Fruit fly (Drosophila melanogaster): ENCODE results near the gene puf.

The puf gene

DNA sequence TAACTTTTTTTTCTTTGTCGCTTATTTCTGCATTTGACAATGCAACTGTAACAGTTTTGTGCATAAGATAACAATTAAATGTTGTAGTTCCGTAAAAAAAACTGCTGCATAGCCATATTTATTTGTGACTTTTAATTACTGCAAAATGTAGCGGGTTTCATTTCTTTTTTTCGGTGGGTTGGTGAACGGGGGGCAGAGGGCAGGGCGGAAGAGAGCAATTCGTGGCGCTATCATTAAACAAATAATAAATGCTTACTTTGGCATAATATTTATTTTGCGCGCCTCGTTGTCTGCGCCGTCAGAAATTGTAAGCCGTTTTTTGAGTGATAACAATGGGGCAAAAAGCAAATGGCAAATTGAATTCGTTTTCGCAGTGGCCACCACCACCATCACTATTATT, 48.8 kb downstream of the puf start:
- no peak for TF ChIP-seq psq (optimal IDR thresholded peaks at IDR 0.05)
- no peak for TF ChIP-seq ttk (optimal IDR thresholded peaks at IDR 0.05)
- TF ChIP-seq insv (optimal IDR thresholded peaks at IDR 0.05): no peak
- TF ChIP-seq Sin3A (optimal IDR thresholded peaks at IDR 0.05): no peak
- no peak for TF ChIP-seq Myc (optimal IDR thresholded peaks at IDR 0.05)
- no peak for TF ChIP-seq h (optimal IDR thresholded peaks at IDR 0.05)

DNA sequence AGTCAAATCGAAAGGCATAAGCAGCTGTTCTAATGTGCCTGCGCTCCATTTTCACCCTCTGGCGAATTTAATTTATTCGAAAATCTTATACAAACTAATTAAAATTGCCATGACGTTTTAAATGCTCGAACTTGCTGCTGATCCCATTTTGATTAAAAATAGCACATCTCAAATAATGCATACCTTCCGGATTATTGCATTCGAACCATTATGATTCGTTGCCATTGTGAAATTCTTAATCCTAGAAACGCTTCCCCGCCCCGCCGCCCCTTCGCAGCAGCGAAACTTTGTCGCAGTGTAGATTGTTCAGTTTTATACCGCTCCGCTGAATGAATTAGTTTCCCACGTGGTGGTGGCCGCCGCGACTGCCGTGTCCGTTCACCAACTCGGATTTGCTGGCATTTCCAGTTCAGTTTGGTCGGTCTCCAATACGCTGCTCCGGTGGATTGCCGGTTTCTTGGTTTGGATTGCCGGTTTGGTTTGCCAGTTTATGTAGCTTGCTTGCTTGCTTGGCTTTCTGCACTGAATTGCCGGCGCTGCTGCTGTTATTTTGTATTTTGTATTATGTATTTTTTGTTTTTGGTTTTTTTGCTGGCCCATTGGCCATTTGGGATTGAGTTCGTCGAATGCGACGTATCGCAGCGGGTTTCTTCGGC, 51.2 kb downstream of the puf start:
- TF ChIP-seq Myc (optimal IDR thresholded peaks at IDR 0.05) (no peak), psq (optimal IDR thresholded peaks at IDR 0.05) (no peak), Sin3A (optimal IDR thresholded peaks at IDR 0.05) (no peak), insv (optimal IDR thresholded peaks at IDR 0.05) (no peak), ttk (optimal IDR thresholded peaks at IDR 0.05) (no peak), h (optimal IDR thresholded peaks at IDR 0.05) (no peak)

DNA sequence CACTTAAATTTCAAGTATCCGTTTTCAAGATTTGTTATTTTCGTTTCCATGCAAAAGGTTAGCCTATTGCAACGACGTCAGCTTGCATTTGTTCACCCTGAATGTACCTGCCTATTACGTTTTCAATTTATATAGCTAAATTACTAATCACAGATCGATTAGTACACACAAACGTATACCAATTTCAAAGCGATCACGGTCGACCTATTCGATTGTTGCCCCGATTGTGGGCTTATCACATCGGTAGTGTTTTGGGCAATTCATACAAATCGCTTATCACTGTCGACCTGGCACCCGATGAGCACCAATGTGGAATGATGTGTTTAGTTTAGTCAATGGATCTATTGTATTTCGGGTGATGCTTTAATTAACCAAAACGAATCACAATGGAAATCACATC, 53.0 kb downstream of the puf start:
- TF ChIP-seq psq (optimal IDR thresholded peaks at IDR 0.05) (no peak), Sin3A (optimal IDR thresholded peaks at IDR 0.05) (no peak), insv (optimal IDR thresholded peaks at IDR 0.05) (no peak), ttk (optimal IDR thresholded peaks at IDR 0.05) (no peak), Myc (optimal IDR thresholded peaks at IDR 0.05) (no peak), h (optimal IDR thresholded peaks at IDR 0.05) (no peak)

DNA sequence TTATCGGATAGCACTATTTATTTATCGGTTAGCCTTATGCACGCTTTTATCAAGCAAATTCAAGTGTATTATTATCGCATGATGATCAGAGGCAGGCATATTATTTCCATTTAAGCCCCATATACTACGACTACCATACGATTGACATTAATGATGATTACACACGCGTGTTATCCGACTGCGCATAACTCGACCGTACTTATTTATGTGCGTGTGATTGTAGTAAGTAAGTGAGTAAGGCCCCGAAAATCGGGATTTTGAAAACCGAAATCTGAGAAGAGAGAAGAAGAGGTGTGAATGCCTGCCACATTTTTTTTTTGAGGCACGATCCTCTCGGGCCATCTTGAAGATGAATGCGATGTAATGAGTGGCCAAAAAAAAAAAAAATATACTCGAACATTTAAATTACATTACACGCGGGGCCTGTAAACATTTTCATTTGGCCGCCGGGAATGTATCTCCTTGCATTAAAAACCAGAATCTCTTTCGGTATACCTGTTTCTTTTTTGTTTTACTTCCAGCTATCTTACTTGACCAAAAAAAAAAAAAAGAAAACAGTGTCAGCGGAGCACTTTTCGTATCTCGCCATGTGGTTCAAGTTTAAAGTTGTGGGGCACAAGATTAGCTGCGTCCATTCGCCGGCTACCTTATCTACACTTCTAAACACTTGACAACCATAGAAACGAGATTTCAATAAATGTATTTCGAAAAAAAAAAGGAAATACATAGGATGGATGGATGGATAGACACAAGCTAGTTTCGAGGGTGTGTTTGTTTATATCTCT, 54.3 kb downstream of the puf start:
- TF ChIP-seq h (optimal IDR thresholded peaks at IDR 0.05) (no peak), Myc (optimal IDR thresholded peaks at IDR 0.05) (no peak), ttk (optimal IDR thresholded peaks at IDR 0.05) (no peak), psq (optimal IDR thresholded peaks at IDR 0.05) (no peak), insv (optimal IDR thresholded peaks at IDR 0.05) (no peak), Sin3A (optimal IDR thresholded peaks at IDR 0.05) (no peak)

DNA sequence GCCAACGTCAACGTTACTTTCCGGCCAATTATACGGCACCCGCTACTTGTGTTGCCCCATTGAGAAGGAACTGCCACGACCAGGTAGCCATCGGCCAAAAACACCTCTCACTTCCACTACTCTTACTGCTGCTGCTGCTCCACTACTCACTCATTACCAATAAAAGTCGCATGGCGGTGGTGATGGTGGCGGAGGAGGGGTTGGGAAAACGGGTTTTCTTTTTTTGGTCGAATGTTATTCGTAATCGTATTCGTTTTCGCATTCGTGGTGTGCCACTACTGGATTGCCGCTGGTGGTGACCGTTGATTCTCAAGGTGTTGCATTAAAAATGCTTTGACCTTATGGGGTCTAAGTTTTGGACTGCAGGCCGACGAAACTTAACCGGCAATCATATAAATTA, 56.1 kb downstream of the puf start:
- TF ChIP-seq ttk (optimal IDR thresholded peaks at IDR 0.05) (no peak), insv (optimal IDR thresholded peaks at IDR 0.05) (no peak), Myc (optimal IDR thresholded peaks at IDR 0.05) (no peak), Sin3A (optimal IDR thresholded peaks at IDR 0.05) (no peak), psq (optimal IDR thresholded peaks at IDR 0.05) (no peak), h (optimal IDR thresholded peaks at IDR 0.05) (no peak)

dm6 chr3R:24590276-24590675, 59.6 kb downstream of the puf start:
- TF ChIP-seq Sin3A (optimal IDR thresholded peaks at IDR 0.05) (no peak), insv (optimal IDR thresholded peaks at IDR 0.05) (no peak), h (optimal IDR thresholded peaks at IDR 0.05) (no peak), Myc (optimal IDR thresholded peaks at IDR 0.05) (no peak), ttk (optimal IDR thresholded peaks at IDR 0.05) (no peak), psq (optimal IDR thresholded peaks at IDR 0.05) (no peak)

dm6 chr3R:24588829-24589638, 60.8 kb downstream of the puf start:
- TF ChIP-seq ttk (optimal IDR thresholded peaks at IDR 0.05) (no peak), insv (optimal IDR thresholded peaks at IDR 0.05) (no peak), Myc (optimal IDR thresholded peaks at IDR 0.05) (no peak), Sin3A (optimal IDR thresholded peaks at IDR 0.05) (no peak), h (optimal IDR thresholded peaks at IDR 0.05) (no peak), psq (optimal IDR thresholded peaks at IDR 0.05) (no peak)

dm6 chr3R:24586453-24586886, 63.4 kb downstream of the puf start:
- TF ChIP-seq ttk (optimal IDR thresholded peaks at IDR 0.05): no peak
- TF ChIP-seq h (optimal IDR thresholded peaks at IDR 0.05): no peak
- TF ChIP-seq Myc (optimal IDR thresholded peaks at IDR 0.05): no peak
- TF ChIP-seq psq (optimal IDR thresholded peaks at IDR 0.05): no peak
- TF ChIP-seq insv (optimal IDR thresholded peaks at IDR 0.05): no peak
- no peak for TF ChIP-seq Sin3A (optimal IDR thresholded peaks at IDR 0.05)

Data from Kc167 (cell line).